Fruit fly (Drosophila melanogaster): ENCODE data around the gene mdy.

mdy gene

dm6 chr2L:16868897-16869324 is 52.5 kb downstream of the mdy start (continued):
- TF ChIP-seq CG15269 (tag; optimal IDR thresholded peaks at IDR 0.05) (peak; percentile 66), Scr (GFP tag; IDR thresholded peaks at IDR 0.05; ENCODE audit: partially characterized antibody) (no peak), maf-S (GFP tag; optimal IDR thresholded peaks at IDR 0.05) (no peak), exex (tag; optimal IDR thresholded peaks at IDR 0.05) (no peak), HmgZ (tag; optimal IDR thresholded peaks at IDR 0.05) (no peak), Med (GFP tag) (peak; percentile 66), gem (tag; optimal IDR thresholded peaks at IDR 0.05) (peak; percentile 76), so (GFP tag; IDR thresholded peaks at IDR 0.05) (no peak; the same call in 2 of the 3 replicates), org-1 (GFP tag; optimal IDR thresholded peaks at IDR 0.05) (peak; percentile 23), Jarid2 (GFP tag; optimal IDR thresholded peaks at IDR 0.05) (no peak), CG3281 (GFP tag; optimal IDR thresholded peaks at IDR 0.05) (peak; percentile 32), CG18599 (GFP tag; optimal IDR thresholded peaks at IDR 0.05) (peak; percentile 41), CG32532 (GFP tag; IDR thresholded peaks at IDR 0.05) (no peak), MTF-1 (GFP tag; optimal IDR thresholded peaks at IDR 0.05; ENCODE audit: borderline replicate concordance) (no peak), nom (GFP tag; optimal IDR thresholded peaks at IDR 0.05) (no peak), CG13123 (GFP tag; optimal IDR thresholded peaks at IDR 0.05) (no peak), CG15073 (GFP tag; optimal IDR thresholded peaks at IDR 0.05) (no peak), danr (GFP tag; IDR thresholded peaks at IDR 0.05) (no peak), mld (GFP tag; IDR thresholded peaks at IDR 0.05; ENCODE audit: partially characterized antibody) (no peak), Xrp1 (GFP tag; IDR thresholded peaks at IDR 0.05) (peak; percentile 41; the same call in 1 of the 2 replicates), Trl (optimal IDR thresholded peaks at IDR 0.05) (no peak), Trl (GFP tag; optimal IDR thresholded peaks at IDR 0.05) (no peak), CG3163 (GFP tag; optimal IDR thresholded peaks at IDR 0.05) (no peak), Ets97D (GFP tag; optimal IDR thresholded peaks at IDR 0.05) (no peak), CG42726 (GFP tag; IDR thresholded peaks at IDR 0.05; ENCODE audit: partially characterized antibody) (no peak), fd3F (GFP tag; optimal IDR thresholded peaks at IDR 0.05) (peak; percentile 1), CG11247 (GFP tag; IDR thresholded peaks at IDR 0.05) (no peak), Nf-YA (GFP tag; IDR thresholded peaks at IDR 0.05) (no peak), ab (GFP tag; optimal IDR thresholded peaks at IDR 0.05) (no peak), stc (GFP tag; IDR thresholded peaks at IDR 0.05) (peak; percentile 44; the same call in 1 of the 2 replicates), BEAF-32 (GFP tag; optimal IDR thresholded peaks at IDR 0.05) (no peak), CG17912 (GFP tag; optimal IDR thresholded peaks at IDR 0.05) (no peak), sc (optimal IDR thresholded peaks at IDR 0.05) (no peak), sc (GFP tag; optimal IDR thresholded peaks at IDR 0.05) (peak; percentile 20), CG6689 (GFP tag; IDR thresholded peaks at IDR 0.05) (peak; percentile 40), Dip3 (GFP tag; optimal IDR thresholded peaks at IDR 0.05) (no peak), Fer3 (tag; optimal IDR thresholded peaks at IDR 0.05) (peak; percentile 19), CG7963 (GFP tag; IDR thresholded peaks at IDR 0.05; ENCODE audit: partially characterized antibody) (no peak), CG15696 (tag; optimal IDR thresholded peaks at IDR 0.05) (no peak), corto (GFP tag; optimal IDR thresholded peaks at IDR 0.05) (no peak), caup (GFP tag; optimal IDR thresholded peaks at IDR 0.05; ENCODE audit: severe bottlenecking) (no peak), D19B (GFP tag; optimal IDR thresholded peaks at IDR 0.05) (no peak), Dll (GFP tag; IDR thresholded peaks at IDR 0.05; ENCODE audit: partially characterized antibody) (no peak), CG4854 (GFP tag; optimal IDR thresholded peaks at IDR 0.05) (no peak), Lhr (GFP tag; optimal IDR thresholded peaks at IDR 0.05) (no peak), CG13894 (tag; optimal IDR thresholded peaks at IDR 0.05) (no peak), CrebB (tag; optimal IDR thresholded peaks at IDR 0.05) (no peak), jing (GFP tag; optimal IDR thresholded peaks at IDR 0.05) (no peak), CG13424 (tag; optimal IDR thresholded peaks at IDR 0.05) (peak; percentile 74), CG6272 (GFP tag; IDR thresholded peaks at IDR 0.05) (no peak)
